Fruit fly (Drosophila melanogaster): ENCODE measurements around the gene CtsL4.

CtsL4 gene

DNA sequence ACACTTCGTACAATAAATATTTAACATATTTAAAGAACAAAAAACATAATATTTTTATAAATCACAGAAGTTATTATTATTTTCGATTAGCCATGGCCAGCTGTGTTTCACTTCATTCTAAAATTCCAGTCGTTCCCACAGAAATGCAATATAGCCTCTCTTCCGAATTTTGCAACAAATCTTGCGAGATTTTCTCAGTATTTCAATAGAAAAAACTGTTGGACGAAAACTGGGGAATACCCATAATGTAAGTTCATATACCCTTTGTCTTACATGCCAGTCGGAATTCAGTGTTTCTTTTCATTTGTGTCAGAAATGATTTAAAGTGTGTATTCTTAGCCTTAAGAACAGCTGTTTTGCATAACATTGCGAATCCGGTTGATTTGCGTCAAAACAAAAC lies at the start of gene CtsL4, which contains the start of gene ClpP (continued):
- TF ChIP-seq ro (GFP tag; IDR thresholded peaks at IDR 0.05) (no peak), Kr (GFP tag; optimal IDR thresholded peaks at IDR 0.05) (no peak), grn (GFP tag; optimal IDR thresholded peaks at IDR 0.05) (no peak), CG8944 (GFP tag; optimal IDR thresholded peaks at IDR 0.05) (peak; percentile 20), CG8359 (GFP tag; optimal IDR thresholded peaks at IDR 0.05; ENCODE audit: borderline replicate concordance) (no peak), CG30431 (GFP tag; optimal IDR thresholded peaks at IDR 0.05) (no peak), oc (tag; optimal IDR thresholded peaks at IDR 0.05) (no peak), gro (GFP tag; optimal IDR thresholded peaks at IDR 0.05) (no peak), az2 (GFP tag; optimal IDR thresholded peaks at IDR 0.05) (peak; percentile 52), CG4854 (GFP tag; optimal IDR thresholded peaks at IDR 0.05) (no peak), CG18011 (GFP tag; optimal IDR thresholded peaks at IDR 0.05) (no peak), kay (GFP tag; optimal IDR thresholded peaks at IDR 0.05) (peak; percentile 13), CG3995 (GFP tag; optimal IDR thresholded peaks at IDR 0.05) (peak; percentile 27), Drgx (GFP tag; IDR thresholded peaks at IDR 0.05) (no peak), Hmr (GFP tag; optimal IDR thresholded peaks at IDR 0.05) (no peak), CG12769 (tag; optimal IDR thresholded peaks at IDR 0.05) (no peak), bsh (GFP tag; optimal IDR thresholded peaks at IDR 0.05) (peak in 1 of 2 experiments; percentile 33), CG2678 (tag; optimal IDR thresholded peaks at IDR 0.05) (no peak), Meics (GFP tag; optimal IDR thresholded peaks at IDR 0.05) (no peak), dati (GFP tag; IDR thresholded peaks at IDR 0.05) (no peak), ac (GFP tag; optimal IDR thresholded peaks at IDR 0.05) (no peak), Hand (GFP tag; optimal IDR thresholded peaks at IDR 0.05) (no peak), CG16863 (GFP tag; optimal IDR thresholded peaks at IDR 0.05) (no peak), Sin3A (optimal IDR thresholded peaks at IDR 0.05) (no peak), tup (GFP tag; optimal IDR thresholded peaks at IDR 0.05) (no peak), CG17912 (GFP tag; optimal IDR thresholded peaks at IDR 0.05) (peak; percentile 23), CG12391 (tag; optimal IDR thresholded peaks at IDR 0.05) (peak; percentile 64), sob (GFP tag; IDR thresholded peaks at IDR 0.05) (no peak), CG10321 (GFP tag; IDR thresholded peaks at IDR 0.05) (no peak), CG31388 (GFP tag; optimal IDR thresholded peaks at IDR 0.05) (no peak), NFAT (GFP tag; IDR thresholded peaks at IDR 0.05) (no peak), Hmx (GFP tag; optimal IDR thresholded peaks at IDR 0.05) (no peak), pan (optimal IDR thresholded peaks at IDR 0.05) (no peak), pan (GFP tag; optimal IDR thresholded peaks at IDR 0.05 in 1 of 2, IDR thresholded peaks at IDR 0.05 in 1 of 2) (peak in 1 of 2 experiments; percentile 64), Vsx1 (GFP tag; optimal IDR thresholded peaks at IDR 0.05) (no peak), BEAF-32 (GFP tag; optimal IDR thresholded peaks at IDR 0.05) (peak; percentile 31), kah (GFP tag; optimal IDR thresholded peaks at IDR 0.05) (no peak), D19A (tag; optimal IDR thresholded peaks at IDR 0.05) (peak; percentile 74), pho (GFP tag; optimal IDR thresholded peaks at IDR 0.05) (peak; percentile 23), Bgb (GFP tag; IDR thresholded peaks at IDR 0.05; ENCODE audit: partially characterized antibody) (no peak), CG15073 (GFP tag; optimal IDR thresholded peaks at IDR 0.05) (no peak), CG34422 (GFP tag; IDR thresholded peaks at IDR 0.05) (peak; percentile 65; the same call in 1 of the 3 replicates), esg (GFP tag; conservative IDR thresholded peaks at IDR 0.05) (no peak), ERR (GFP tag; optimal IDR thresholded peaks at IDR 0.05) (no peak), Atf3 (GFP tag; optimal IDR thresholded peaks at IDR 0.05) (no peak), CG11504 (tag; optimal IDR thresholded peaks at IDR 0.05) (no peak), pita (GFP tag; optimal IDR thresholded peaks at IDR 0.05) (no peak), CG12659 (GFP tag; optimal IDR thresholded peaks at IDR 0.05) (peak; percentile 76), stc (GFP tag; IDR thresholded peaks at IDR 0.05) (0 out of 2 replicates have a peak, but pooled peaks have one; percentile 23), CG16813 (GFP tag; IDR thresholded peaks at IDR 0.05; ENCODE audit: partially characterized antibody) (no peak), ftz-f1 (GFP tag; optimal IDR thresholded peaks at IDR 0.05) (no peak), CG34224 (GFP tag; IDR thresholded peaks at IDR 0.05; ENCODE audit: partially characterized antibody) (no peak)
